Worm (Caenorhabditis elegans) whole organism, early embryonic: ENCODE measurements around the gene K02A2.1.

Experiments
- ama-1 ChIP-seq: fragments of 150-350 bp; optimal IDR thresholded peaks from 2 replicates; lab custom pipeline; 2014
- ceh-13 ChIP-seq: fragments of 200-800 bp; sonication (Bioruptor generic); optimal IDR thresholded peaks from 2 replicates; lab custom pipeline; 2018; ENCODE audit warnings: mild to moderate bottlenecking, missing genetic modification characterization, missing compliant biosample characterization
- ets-7 ChIP-seq: sonication (generic microtip); optimal IDR thresholded peaks from 2 replicates; lab custom pipeline; 2016; ENCODE audit warnings: missing genotype, missing genetic modification characterization, missing compliant biosample characterization
- flt-1 ChIP-seq: fragments of 200-800 bp; sonication (Bioruptor generic); IDR thresholded peaks from 2 replicates; pipeline ENCODE4 v1.3.6; 2022; ENCODE audit warnings: missing genetic modification characterization, missing compliant biosample characterization
- hmg-4 ChIP-seq: fragments of 200-800 bp; sonication (Bioruptor generic); optimal IDR thresholded peaks from 2 replicates; lab custom pipeline; 2018; ENCODE audit warnings: mild to moderate bottlenecking, missing genetic modification characterization, missing compliant biosample characterization
- hnd-1 ChIP-seq: sonication (generic microtip); optimal IDR thresholded peaks from 2 replicates; lab custom pipeline; 2016; ENCODE audit warnings: missing genetic modification characterization, missing compliant biosample characterization
- scrt-1 ChIP-seq: fragments of 200-800 bp; sonication (Bioruptor generic); IDR thresholded peaks from 2 replicates; pipeline ENCODE4 v1.3.6; 2022; ENCODE audit warnings: missing genetic modification characterization, missing compliant biosample characterization
- sea-1 ChIP-seq: fragments of 200-800 bp; sonication (Bioruptor generic); conservative IDR thresholded peaks from 2 replicates; pipeline ENCODE4 v1.3.6; 2022; ENCODE audit warnings: missing genetic modification characterization, missing compliant biosample characterization
- tbx-37 ChIP-seq: fragments of 200-800 bp; sonication (Bioruptor generic); conservative IDR thresholded peaks from 2 replicates; pipeline ENCODE4 v1.3.6; 2022; ENCODE audit warnings: missing genetic modification reagents, missing genetic modification characterization, missing compliant biosample characterization
- tra-4 ChIP-seq: sonication (generic microtip); optimal IDR thresholded peaks from 2 replicates; lab custom pipeline; 2017; ENCODE audit warnings: missing genetic modification characterization, missing compliant biosample characterization

DNA sequence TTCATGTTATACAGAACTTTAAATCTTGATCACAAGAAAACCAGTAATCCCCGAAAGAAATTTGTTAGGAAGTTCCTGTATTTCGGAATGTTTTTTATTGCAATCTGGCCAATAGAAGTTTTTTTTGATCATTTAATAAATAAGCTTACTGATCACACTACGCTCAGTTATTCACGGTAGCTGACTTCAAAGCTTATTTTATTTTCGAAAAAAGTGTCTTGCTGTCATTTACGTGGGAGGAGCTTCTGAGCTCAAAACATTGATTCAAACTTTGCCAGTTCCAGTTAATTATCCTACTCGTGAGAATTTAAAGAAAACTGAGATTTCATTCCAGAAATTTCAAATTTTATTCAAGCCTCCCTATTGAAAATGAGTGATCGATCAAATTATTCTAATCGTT, 2.7 kb upstream of the K02A2.1 start, which contains the start of gene srd-54:
- TF ChIP-seq ama-1 (lab: Kevin White, UChicago), result no peak
- TF ChIP-seq ceh-13 (GFP tag; lab: Kevin White, UChicago), result no peak
- TF ChIP-seq flt-1 (GFP tag; lab: Robert Waterston, UW), result no peak
- TF ChIP-seq tbx-37 (GFP tag; lab: Robert Waterston, UW), result no peak
- no peak for TF ChIP-seq scrt-1 (GFP tag; lab: Robert Waterston, UW)
- TF ChIP-seq tra-4 (tag; lab: Kevin White, UChicago), result no peak
- TF ChIP-seq hnd-1, result no peak
- no peak for TF ChIP-seq ets-7 (tag; lab: Kevin White, UChicago)
- no peak for TF ChIP-seq hmg-4 (GFP tag; lab: Kevin White, UChicago)
- TF ChIP-seq sea-1 (GFP tag; lab: Robert Waterston, UW), result no peak
